Fruit fly (Drosophila melanogaster): ENCODE results near the gene CG5707.

DNA sequence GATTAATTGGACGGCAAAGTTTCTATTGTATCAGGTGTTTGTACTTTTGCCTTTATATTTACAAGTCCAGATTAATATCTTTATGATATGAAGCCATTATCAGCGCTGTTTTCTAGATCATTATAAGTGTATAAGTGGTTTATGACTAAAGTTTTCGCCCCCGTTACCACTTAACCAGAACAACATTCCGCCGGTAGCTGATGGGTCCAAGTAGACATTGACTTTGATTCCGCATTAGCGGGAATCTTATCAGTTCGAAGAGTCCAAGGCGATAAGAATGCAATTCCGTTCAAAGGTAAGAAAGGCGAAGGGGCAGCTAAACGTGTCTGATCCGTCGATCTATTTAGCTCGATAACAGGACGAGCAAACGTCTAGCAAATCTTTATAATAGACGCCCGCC, 509 bp downstream of the CG5707 start:
- TF ChIP-seq CG7045 (GFP tag; optimal IDR thresholded peaks at IDR 0.05): no peak
- TF ChIP-seq tj (GFP tag; optimal IDR thresholded peaks at IDR 0.05): no peak
- no peak for TF ChIP-seq pad (GFP tag; optimal IDR thresholded peaks at IDR 0.05)
- no peak for TF ChIP-seq CG11617 (GFP tag; optimal IDR thresholded peaks at IDR 0.05)
- no peak for TF ChIP-seq Hr96 (GFP tag; optimal IDR thresholded peaks at IDR 0.05)
- TF ChIP-seq CG5204 (GFP tag; optimal IDR thresholded peaks at IDR 0.05): no peak
- no peak for TF ChIP-seq ovo (GFP tag; optimal IDR thresholded peaks at IDR 0.05)
- TF ChIP-seq cnc (optimal IDR thresholded peaks at IDR 0.05): no peak
- TF ChIP-seq CG7101 (tag; optimal IDR thresholded peaks at IDR 0.05): no peak
